Worm (Caenorhabditis elegans) whole organism, late embryonic: ENCODE results near the gene ZK512.1.

Experiments used
- ama-1 ChIP-seq: fragments of 150-350 bp; optimal IDR thresholded peaks from 2 replicates; lab custom pipeline; 2014
- gmeb-2 ChIP-seq: sonication (generic microtip); optimal IDR thresholded peaks from 2 replicates; lab custom pipeline; 2016; ENCODE audit warnings: missing genetic modification characterization, inconsistent platforms, missing compliant biosample characterization
- nhr-232 ChIP-seq: sonication (generic microtip); optimal IDR thresholded peaks from 2 replicates; lab custom pipeline; 2016; ENCODE audit warnings: missing genetic modification characterization, missing compliant biosample characterization
- pha-4 ChIP-seq: fragments of 150-350 bp; optimal IDR thresholded peaks from 2 replicates; lab custom pipeline; 2018; ENCODE audit warnings: missing biosample characterization, missing genetic modification reagents, missing genetic modification characterization
- unc-55 ChIP-seq: sonication (generic microtip); optimal IDR thresholded peaks from 2 replicates; lab custom pipeline; 2017; ENCODE audit warnings: missing biosample characterization, missing genetic modification reagents, missing genetic modification characterization

DNA sequence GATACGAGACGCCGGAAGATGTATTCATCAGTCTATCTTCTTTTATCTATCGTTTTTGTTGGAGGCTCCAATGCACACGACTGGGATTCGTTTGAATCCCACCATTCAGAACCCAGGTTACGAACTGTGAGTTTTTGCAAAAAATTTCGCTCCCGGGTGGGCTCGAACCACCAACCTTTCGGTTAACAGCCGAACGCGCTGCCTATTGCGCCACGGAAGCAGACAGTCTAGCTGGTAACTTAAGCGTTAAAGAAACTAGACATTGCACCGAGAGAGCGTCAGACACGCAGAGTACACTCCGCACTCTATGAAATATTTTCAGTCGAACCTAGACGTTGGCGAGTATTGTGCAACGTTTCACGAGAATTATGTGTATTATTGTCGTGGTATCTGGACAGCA, 10.7 kb upstream of the ZK512.1 start:
- TF ChIP-seq ama-1 (lab: Kevin White, UChicago), result no peak
- peak; percentile 32 for TF ChIP-seq gmeb-2 (tag; lab: Kevin White, UChicago)
- TF ChIP-seq pha-4 (tag; lab: Kevin White, UChicago), result no peak
- TF ChIP-seq unc-55 (GFP tag; lab: Kevin White, UChicago), result no peak
- TF ChIP-seq nhr-232, result peak; percentile 42
